Worm (Caenorhabditis elegans): ENCODE results near the gene gnrr-7.
A peak's percentile ranks its signal among the peaks of the same experiment; 100 is the strongest.

DNA sequence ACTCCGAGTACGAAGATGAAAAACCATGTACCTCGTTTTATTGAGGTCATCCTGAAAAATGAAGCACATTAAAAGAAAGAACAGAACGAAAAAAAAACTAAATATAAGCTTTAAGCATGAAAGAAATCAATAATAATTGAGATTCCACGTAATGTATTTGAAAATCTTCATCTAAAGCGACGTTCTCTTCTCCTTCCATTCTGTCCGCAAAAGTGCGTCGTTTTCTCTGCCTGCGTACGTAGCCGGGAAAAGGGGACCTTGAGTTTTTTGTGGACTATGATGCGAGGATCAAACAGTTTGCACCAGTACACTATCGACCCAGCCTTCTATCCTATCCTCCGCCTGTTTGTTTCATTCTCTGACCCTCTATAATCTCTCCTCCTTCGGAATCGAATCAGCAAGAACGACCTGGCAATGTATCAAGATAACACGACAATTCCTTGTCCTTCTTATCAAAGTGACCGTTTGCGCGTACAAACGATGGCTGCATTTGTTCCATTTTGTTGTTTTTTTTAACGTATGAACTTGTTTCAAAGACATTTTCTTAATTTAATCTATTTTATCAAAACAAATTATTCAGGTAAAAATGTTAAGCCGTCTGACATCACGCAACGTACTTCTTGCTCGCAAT is 29.9 kb downstream of the gnrr-7 start, which contains the start of the genes C34F6.7 and idh-2:
- no peak for TF ChIP-seq attf-4 (tag; optimal IDR thresholded peaks at IDR 0.05)
- TF ChIP-seq lin-39 (tag; optimal IDR thresholded peaks at IDR 0.05): no peak
- no peak for TF ChIP-seq ceh-82 (tag; optimal IDR thresholded peaks at IDR 0.05)
- peak in 1 of 2 experiments; percentile 41 for TF ChIP-seq lsy-2 (tag; optimal IDR thresholded peaks at IDR 0.05)
- TF ChIP-seq hmg-1.1 (GFP tag; IDR thresholded peaks at IDR 0.05): peak; percentile 60; the same call in 1 of the 2 replicates
- TF ChIP-seq mdl-1 (tag; optimal IDR thresholded peaks at IDR 0.05): peak in 1 of 2 experiments; percentile 35
- peak; percentile 44 for TF ChIP-seq pqm-1 (tag; optimal IDR thresholded peaks at IDR 0.05)
- TF ChIP-seq ama-1 (optimal IDR thresholded peaks at IDR 0.05): no peak

Measured in whole organism, L4 larva.